Fruit fly (Drosophila melanogaster) whole organism, embryonic: ENCODE results near the gene CG31126.

Source experiments
- Aef1 ChIP-seq: fragments of 200-800 bp; sonication (Bioruptor generic); IDR thresholded peaks from 3 replicates; pipeline ENCODE4 v1.3.6; 2022; ENCODE audit warnings: missing biosample characterization, missing genetic modification characterization
- CG10209 ChIP-seq: fragments of 200-800 bp; sonication (Bioruptor generic); optimal IDR thresholded peaks from 3 replicates; lab custom pipeline; 2017; ENCODE audit warnings: missing biosample characterization, mild to moderate bottlenecking, missing genetic modification characterization, missing genetic modification reagents
- CG10654 ChIP-seq: fragments of 200-800 bp; sonication (Bioruptor generic); optimal IDR thresholded peaks from 2 replicates; lab custom pipeline; 2016; ENCODE audit warnings: missing biosample characterization, missing genetic modification characterization
- CG11247 ChIP-seq: fragments of 200-800 bp; sonication (Bioruptor generic); IDR thresholded peaks from 2 replicates; pipeline ENCODE4 v1.3.6; 2022; ENCODE audit warnings: missing biosample characterization, missing genetic modification characterization
- CG14860 ChIP-seq: fragments of 200-800 bp; sonication (Bioruptor generic); IDR thresholded peaks from 3 replicates; pipeline ENCODE4 v1.3.6; 2022; ENCODE audit warnings: missing biosample characterization, missing genetic modification characterization; ENCODE audit not compliant: partially characterized antibody
- CG15073 ChIP-seq: fragments of 200-800 bp; sonication (Bioruptor generic); optimal IDR thresholded peaks from 2 replicates; lab custom pipeline; 2016; ENCODE audit warnings: missing biosample characterization, missing genetic modification characterization
- CG1529 ChIP-seq: fragments of 200-800 bp; sonication (Bioruptor generic); optimal IDR thresholded peaks from 3 replicates; lab custom pipeline; 2018; ENCODE audit warnings: missing biosample characterization, missing genetic modification characterization
- CG16815 ChIP-seq: fragments of 200-800 bp; sonication (Bioruptor generic); optimal IDR thresholded peaks from 3 replicates; lab custom pipeline; 2017; ENCODE audit warnings: missing biosample characterization, mild to moderate bottlenecking, missing genetic modification characterization
- CG33213 ChIP-seq: fragments of 200-800 bp; sonication (Bioruptor generic); optimal IDR thresholded peaks from 3 replicates; lab custom pipeline; 2016; ENCODE audit warnings: missing biosample characterization, missing genetic modification characterization
- CG43689 ChIP-seq: fragments of 200-800 bp; sonication (Bioruptor generic); IDR thresholded peaks from 2 replicates; pipeline ENCODE4 v1.3.6; 2022; ENCODE audit warnings: missing biosample characterization, missing genetic modification characterization
- CG5180 ChIP-seq: fragments of 200-800 bp; sonication (Bioruptor generic); optimal IDR thresholded peaks from 3 replicates; lab custom pipeline; 2017; ENCODE audit warnings: missing biosample characterization, missing genetic modification characterization, mild to moderate bottlenecking, moderate library complexity, missing genetic modification reagents
- CG7357 ChIP-seq: fragments of 200-800 bp; sonication (Bioruptor generic); IDR thresholded peaks from 3 replicates; pipeline ENCODE4 v1.3.6; 2022; ENCODE audit warnings: missing biosample characterization, missing genetic modification characterization
- CG7556 ChIP-seq: fragments of 200-800 bp; sonication (Bioruptor generic); optimal IDR thresholded peaks from 2 replicates; lab custom pipeline; 2017; ENCODE audit warnings: missing biosample characterization, mild to moderate bottlenecking, missing genetic modification characterization
- CG8388 ChIP-seq: fragments of 200-800 bp; sonication (Bioruptor generic); optimal IDR thresholded peaks from 2 replicates; lab custom pipeline; 2019; ENCODE audit warnings: missing biosample characterization, mild to moderate bottlenecking, missing genetic modification characterization, moderate library complexity
- Camta ChIP-seq: fragments of 200-800 bp; sonication (Bioruptor generic); optimal IDR thresholded peaks from 2 replicates; lab custom pipeline; 2016; ENCODE audit warnings: missing biosample characterization, missing genetic modification characterization
- Chrac-16 ChIP-seq: fragments of 200-800 bp; sonication (Bioruptor generic); optimal IDR thresholded peaks from 3 replicates; lab custom pipeline; 2016; ENCODE audit warnings: missing biosample characterization, missing genetic modification characterization
- Doc3 ChIP-seq: fragments of 200-800 bp; sonication (Bioruptor generic); IDR thresholded peaks from 3 replicates; pipeline ENCODE4 v1.3.6; 2022; ENCODE audit warnings: missing biosample characterization, missing genetic modification characterization; ENCODE audit not compliant: partially characterized antibody
- Dp ChIP-seq: fragments of 200-800 bp; sonication (Bioruptor generic); optimal IDR thresholded peaks from 2 replicates; lab custom pipeline; 2018; ENCODE audit warnings: missing biosample characterization, mild to moderate bottlenecking, missing genetic modification characterization, moderate library complexity
- HLH4C ChIP-seq: fragments of 200-800 bp; sonication (Bioruptor generic); IDR thresholded peaks from 3 replicates; pipeline ENCODE4 v1.3.6; 2022; ENCODE audit warnings: missing biosample characterization, missing genetic modification characterization; ENCODE audit not compliant: partially characterized antibody
- HLH54F ChIP-seq: fragments of 200-800 bp; sonication (Bioruptor generic); optimal IDR thresholded peaks from 3 replicates; lab custom pipeline; 2016; ENCODE audit warnings: missing biosample characterization, missing genetic modification characterization
- Lhr ChIP-seq: fragments of 200-800 bp; sonication (Bioruptor generic); optimal IDR thresholded peaks from 3 replicates; lab custom pipeline; 2017; ENCODE audit warnings: mild to moderate bottlenecking, missing biosample characterization, missing genetic modification reagents, missing genetic modification characterization
- MTF-1 ChIP-seq: fragments of 200-800 bp; sonication (Bioruptor generic); optimal IDR thresholded peaks from 2 replicates; lab custom pipeline; 2018; ENCODE audit warnings: missing biosample characterization, mild to moderate bottlenecking, missing genetic modification characterization, borderline replicate concordance
- Mes4 ChIP-seq: fragments of 200-800 bp; sonication (Bioruptor generic); optimal IDR thresholded peaks from 2 replicates; lab custom pipeline; 2016; ENCODE audit warnings: missing biosample characterization, missing genetic modification characterization
- Ptx1 ChIP-seq: fragments of 200-800 bp; sonication (Bioruptor generic); IDR thresholded peaks from 2 replicates; pipeline ENCODE4 v1.3.6; 2022; ENCODE audit warnings: missing biosample characterization, missing genetic modification characterization
- Rx ChIP-seq: fragments of 200-800 bp; sonication (Bioruptor generic); IDR thresholded peaks from 2 replicates; pipeline ENCODE4 v1.3.6; 2022; ENCODE audit warnings: missing biosample characterization, missing genetic modification characterization
- Sry-δ ChIP-seq: fragments of 200-800 bp; sonication (Bioruptor generic); optimal IDR thresholded peaks from 2 replicates; lab custom pipeline; 2016; ENCODE audit warnings: missing biosample characterization, missing genetic modification characterization
- Trl ChIP-seq, 3 experiments: fragments of >200 bp in 2 of 3; fragments of 200-800 bp in 1 of 3; sonication (Bioruptor generic) in 1 of 3; optimal IDR thresholded peaks; 2 replicates in 1 of 3; 3 replicates in 2 of 3; lab custom pipeline; 2016 to 2017; ENCODE audit warnings: missing biosample characterization in 1 of 3, missing genetic modification characterization in 1 of 3
- YL-1 ChIP-seq: fragments of 200-800 bp; sonication (Bioruptor generic); optimal IDR thresholded peaks from 3 replicates; lab custom pipeline; 2017; ENCODE audit warnings: missing biosample characterization, mild to moderate bottlenecking, missing genetic modification characterization
- ash1 ChIP-seq: fragments of 200-800 bp; sonication (Bioruptor generic); optimal IDR thresholded peaks from 2 replicates; lab custom pipeline; 2018; ENCODE audit warnings: missing biosample characterization, mild to moderate bottlenecking, missing genetic modification characterization
- ato ChIP-seq: fragments of 200-800 bp; sonication (Bioruptor generic); IDR thresholded peaks from 2 replicates; pipeline ENCODE4 v1.3.6; 2022; ENCODE audit warnings: missing biosample characterization, missing genetic modification characterization; ENCODE audit not compliant: partially characterized antibody
- bigmax ChIP-seq: fragments of 200-800 bp; sonication (Bioruptor generic); optimal IDR thresholded peaks from 2 replicates; lab custom pipeline; 2018; ENCODE audit warnings: missing biosample characterization, mild to moderate bottlenecking, missing genetic modification characterization
- chn ChIP-seq: fragments of 200-800 bp; sonication (Bioruptor generic); optimal IDR thresholded peaks from 2 replicates; lab custom pipeline; 2016; ENCODE audit warnings: missing biosample characterization, missing genetic modification characterization
- crp ChIP-seq, 2 experiments: fragments of 200-800 bp; sonication (Bioruptor generic); optimal IDR thresholded peaks; 2 replicates in 1 of 2; 3 replicates in 1 of 2; lab custom pipeline; 2017; ENCODE audit warnings: missing biosample characterization in 2 of 2, missing genetic modification characterization in 2 of 2, mild to moderate bottlenecking in 1 of 2, moderate library complexity in 1 of 2
- dpn ChIP-seq, 2 experiments: fragments of 200-800 bp; sonication (Bioruptor generic); optimal IDR thresholded peaks; 3 replicates each; lab custom pipeline; 2016; ENCODE audit warnings: missing biosample characterization in 2 of 2, missing genetic modification characterization in 2 of 2
- ftz-f1 ChIP-seq: fragments of 200-800 bp; sonication (Bioruptor generic); optimal IDR thresholded peaks from 2 replicates; lab custom pipeline; 2016; ENCODE audit warnings: missing biosample characterization, missing genetic modification characterization
- gcm ChIP-seq: fragments of 200-800 bp; sonication (Bioruptor generic); optimal IDR thresholded peaks from 2 replicates; lab custom pipeline; 2019; ENCODE audit warnings: missing biosample characterization, mild to moderate bottlenecking, missing genetic modification characterization, moderate library complexity
- hkb ChIP-seq, 2 experiments: fragments of 200-800 bp in 1 of 2; fragments of >200 bp in 1 of 2; sonication (Bioruptor generic) in 1 of 2; IDR thresholded peaks in 1 of 2; optimal IDR thresholded peaks in 1 of 2; 2 replicates each; pipeline versions ENCODE4 v1.3.6 to Lab custom; 2017 to 2022; ENCODE audit warnings: missing biosample characterization in 1 of 2, missing genetic modification characterization in 1 of 2
- jing ChIP-seq: fragments of 200-800 bp; sonication (Bioruptor generic); optimal IDR thresholded peaks from 2 replicates; lab custom pipeline; 2018; ENCODE audit warnings: missing biosample characterization, mild to moderate bottlenecking, missing genetic modification characterization
- kah ChIP-seq: fragments of 200-800 bp; sonication (Bioruptor generic); optimal IDR thresholded peaks from 2 replicates; lab custom pipeline; 2018; ENCODE audit warnings: missing biosample characterization, mild to moderate bottlenecking, missing genetic modification characterization
- ken ChIP-seq: fragments of 200-800 bp; sonication (Bioruptor generic); IDR thresholded peaks from 3 replicates; pipeline ENCODE4 v1.3.6; 2022; ENCODE audit warnings: missing biosample characterization, missing genetic modification characterization
- nerfin-2 ChIP-seq: fragments of 200-800 bp; sonication (Bioruptor generic); IDR thresholded peaks from 2 replicates; pipeline ENCODE4 v1.3.6; 2022; ENCODE audit warnings: missing biosample characterization, missing genetic modification characterization; ENCODE audit not compliant: partially characterized antibody
- odd ChIP-seq: fragments of 200-800 bp; sonication (Bioruptor generic); optimal IDR thresholded peaks from 2 replicates; lab custom pipeline; 2017; ENCODE audit warnings: missing biosample characterization, mild to moderate bottlenecking, missing genetic modification characterization
- pzg ChIP-seq: fragments of 200-800 bp; sonication (Bioruptor generic); optimal IDR thresholded peaks from 3 replicates; lab custom pipeline; 2018; ENCODE audit warnings: missing biosample characterization, mild to moderate bottlenecking, missing genetic modification characterization, moderate library complexity
- row ChIP-seq: fragments of 200-800 bp; sonication (Bioruptor generic); IDR thresholded peaks from 3 replicates; pipeline ENCODE4 v1.3.6; 2022; ENCODE audit warnings: missing biosample characterization, missing genetic modification characterization
- slou ChIP-seq: fragments of 200-800 bp; sonication (Bioruptor generic); optimal IDR thresholded peaks from 3 replicates; lab custom pipeline; 2016; ENCODE audit warnings: missing biosample characterization, missing genetic modification characterization
- sna ChIP-seq: fragments of 200-800 bp; sonication (Bioruptor generic); IDR thresholded peaks from 2 replicates; pipeline ENCODE4 v1.3.6; 2022; ENCODE audit warnings: missing biosample characterization, missing genetic modification characterization; ENCODE audit not compliant: partially characterized antibody
- sug ChIP-seq: fragments of 200-800 bp; optimal IDR thresholded peaks from 2 replicates; lab custom pipeline; 2019; ENCODE audit warnings: missing biosample characterization, mild to moderate bottlenecking, missing genetic modification characterization, moderate library complexity
- tap ChIP-seq: fragments of 200-800 bp; optimal IDR thresholded peaks from 3 replicates; lab custom pipeline; 2019; ENCODE audit warnings: missing biosample characterization, mild to moderate bottlenecking, missing genetic modification characterization, moderate library complexity

CG31126 gene

DNA sequence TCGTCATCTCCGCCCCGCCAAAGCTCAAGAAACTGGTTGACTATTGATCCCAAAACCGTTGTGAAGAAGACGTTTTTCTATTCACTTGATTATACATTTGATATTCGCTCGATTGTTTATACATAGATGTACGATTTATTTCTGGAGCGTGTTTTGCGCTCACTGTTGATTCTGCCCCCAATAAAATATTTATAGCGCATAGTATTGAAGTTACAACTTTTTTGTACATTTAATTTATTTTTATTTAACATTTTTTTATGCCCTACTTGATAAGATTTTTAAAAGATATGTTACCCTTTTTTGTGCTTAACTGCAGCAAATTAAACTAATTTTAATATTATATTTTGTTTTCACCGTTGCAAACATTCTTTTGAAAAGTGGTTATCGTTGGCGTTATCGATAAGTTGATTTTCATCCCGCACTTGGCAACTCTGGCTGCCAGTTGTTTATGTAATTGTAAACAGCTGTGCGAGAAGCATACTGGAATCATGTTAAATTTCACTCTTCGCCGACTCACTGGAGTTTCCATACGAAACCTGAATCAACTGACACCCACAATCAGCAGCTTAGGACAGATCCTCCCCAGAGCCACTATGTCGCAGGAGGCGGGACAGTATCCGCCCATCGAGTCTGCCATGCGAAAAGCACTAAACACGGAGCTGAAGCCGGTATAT lies at the start of gene CG31126:
CG31126 (plus strand) TSS at position 449 of the 674 bp plus-strand sequence.
- TF ChIP-seq CG7556 (GFP tag; lab: Kevin White, UChicago): no peak
- no peak for TF ChIP-seq slou (GFP tag; lab: Kevin White, UChicago)
- no peak for TF ChIP-seq ken (GFP tag; lab: Robert Waterston, UW)
- TF ChIP-seq CG8388: peak; percentile 92
- TF ChIP-seq MTF-1 (GFP tag; lab: Kevin White, UChicago): no peak
- peak; percentile 68 to 94 for TF ChIP-seq crp (GFP tag; optimal IDR thresholded peaks at IDR 0.05; lab: Kevin White, UChicago)
- no peak for TF ChIP-seq odd
- TF ChIP-seq bigmax (GFP tag; lab: Kevin White, UChicago): no peak
- TF ChIP-seq kah (GFP tag; lab: Kevin White, UChicago): no peak
- TF ChIP-seq pzg (GFP tag; lab: Kevin White, UChicago): peak; percentile 67
- no peak for TF ChIP-seq Ptx1 (GFP tag; lab: Robert Waterston, UW)
- peak; percentile 68 for TF ChIP-seq YL-1 (GFP tag; lab: Kevin White, UChicago)
- no peak for TF ChIP-seq tap
- TF ChIP-seq nerfin-2 (GFP tag; lab: Robert Waterston, UW): peak; percentile 50; the same call in 1 of the 2 replicates
- no peak for TF ChIP-seq Mes4 (GFP tag; lab: Kevin White, UChicago)
- TF ChIP-seq Rx (GFP tag; lab: Robert Waterston, UW): no peak
- no peak for TF ChIP-seq chn (GFP tag; lab: Kevin White, UChicago)
- no peak for TF ChIP-seq Camta
- TF ChIP-seq Trl (optimal IDR thresholded peaks at IDR 0.05; lab: Kevin White, UChicago): no peak
- no peak for TF ChIP-seq Trl (GFP tag; optimal IDR thresholded peaks at IDR 0.05; lab: Kevin White, UChicago)
- TF ChIP-seq Sry-δ (GFP tag; lab: Kevin White, UChicago): peak; percentile 29
- no peak for TF ChIP-seq CG10209
- TF ChIP-seq sna (GFP tag; lab: Robert Waterston, UW): peak; percentile 63; the same call in 1 of the 2 replicates
- TF ChIP-seq gcm (GFP tag; lab: Kevin White, UChicago): no peak
- peak; percentile 34; the same call in 1 of the 3 replicates for TF ChIP-seq CG14860 (GFP tag; lab: Robert Waterston, UW)
- peak; percentile 16; the same call in 1 of the 3 replicates for TF ChIP-seq row (GFP tag; lab: Robert Waterston, UW)
- TF ChIP-seq hkb (optimal IDR thresholded peaks at IDR 0.05; lab: Kevin White, UChicago): no peak
- no peak for TF ChIP-seq hkb (GFP tag; IDR thresholded peaks at IDR 0.05; lab: Robert Waterston, UW)
- TF ChIP-seq HLH4C (GFP tag; lab: Robert Waterston, UW): peak; percentile 55; the same call in 1 of the 3 replicates
- no peak for TF ChIP-seq CG1529 (GFP tag; lab: Kevin White, UChicago)
- no peak for TF ChIP-seq ash1
- no peak for TF ChIP-seq jing (GFP tag; lab: Kevin White, UChicago)
- peak; percentile 53 for TF ChIP-seq Dp (GFP tag; lab: Kevin White, UChicago)
- TF ChIP-seq CG15073 (GFP tag; lab: Kevin White, UChicago): no peak
- no peak for TF ChIP-seq sug (tag; lab: Kevin White, UChicago)
- no peak for TF ChIP-seq ato
- no peak for TF ChIP-seq CG33213 (GFP tag; lab: Kevin White, UChicago)
- no peak for TF ChIP-seq CG5180 (GFP tag; lab: Kevin White, UChicago)
- TF ChIP-seq ftz-f1 (GFP tag; lab: Kevin White, UChicago): peak; percentile 64
- no peak for TF ChIP-seq HLH54F
- no peak for TF ChIP-seq Aef1 (GFP tag; lab: Robert Waterston, UW)
- TF ChIP-seq CG7357 (GFP tag; lab: Robert Waterston, UW): no peak
- TF ChIP-seq CG10654 (GFP tag; lab: Kevin White, UChicago): no peak
- TF ChIP-seq Lhr (GFP tag; lab: Kevin White, UChicago): no peak
- TF ChIP-seq Chrac-16 (GFP tag; lab: Kevin White, UChicago): no peak
- TF ChIP-seq CG11247 (GFP tag; lab: Robert Waterston, UW): no peak
- TF ChIP-seq dpn (GFP tag; optimal IDR thresholded peaks at IDR 0.05; lab: Kevin White, UChicago): no peak
- no peak for TF ChIP-seq CG43689 (GFP tag; lab: Robert Waterston, UW)
- TF ChIP-seq CG16815 (GFP tag; lab: Kevin White, UChicago): no peak
- TF ChIP-seq Doc3: no peak
